Worm (Caenorhabditis elegans) whole organism, mixed stage, embryonic: ENCODE results near the gene F56D2.3.

Source experiments
- bed-3 ChIP-seq: fragments of 200-800 bp; sonication (Bioruptor generic); optimal IDR thresholded peaks from 3 replicates; lab custom pipeline; 2018; ENCODE audit warnings: mild to moderate bottlenecking, missing genetic modification characterization, moderate library complexity, missing compliant biosample characterization
- blmp-1 ChIP-seq: fragments of 150-350 bp; optimal IDR thresholded peaks from 2 replicates; lab custom pipeline; 2014; ENCODE audit warnings: missing biosample characterization, missing genetic modification characterization
- ceh-43 ChIP-seq: fragments of 200-800 bp; sonication (Bioruptor generic); optimal IDR thresholded peaks from 2 replicates; lab custom pipeline; 2018; ENCODE audit warnings: mild to moderate bottlenecking, missing genetic modification characterization, moderate library complexity, missing compliant biosample characterization
- ceh-83 ChIP-seq: fragments of 200-800 bp; sonication (Bioruptor generic); optimal IDR thresholded peaks from 2 replicates; lab custom pipeline; 2018; ENCODE audit warnings: mild to moderate bottlenecking, missing genetic modification characterization, missing compliant biosample characterization
- ces-1 ChIP-seq: fragments of 150-350 bp; optimal IDR thresholded peaks from 2 replicates; lab custom pipeline; 2014; ENCODE audit warnings: missing biosample characterization, missing genetic modification reagents, missing genetic modification characterization
- cnd-1 ChIP-seq: fragments of 200-800 bp; sonication (Bioruptor generic); optimal IDR thresholded peaks from 2 replicates; lab custom pipeline; 2018; ENCODE audit warnings: mild to moderate bottlenecking, missing genetic modification characterization, missing compliant biosample characterization
- drap-1 ChIP-seq: fragments of 200-800 bp; sonication (Bioruptor generic); optimal IDR thresholded peaks from 3 replicates; lab custom pipeline; 2018; ENCODE audit warnings: mild to moderate bottlenecking, missing genetic modification characterization, missing compliant biosample characterization
- elt-1 ChIP-seq: sonication (generic microtip); optimal IDR thresholded peaks from 2 replicates; lab custom pipeline; 2017; ENCODE audit warnings: missing genetic modification characterization, mild to moderate bottlenecking, missing compliant biosample characterization, antibody characterized with exemption, moderate library complexity, borderline replicate concordance; ENCODE audit not compliant: insufficient read depth
- elt-3 ChIP-seq: fragments of 150-350 bp; optimal IDR thresholded peaks from 2 replicates; lab custom pipeline; 2014; ENCODE audit warnings: missing biosample characterization, missing genetic modification characterization
- flh-1 ChIP-seq: fragments of 200-800 bp; sonication (Bioruptor generic); optimal IDR thresholded peaks from 2 replicates; lab custom pipeline; 2018; ENCODE audit warnings: mild to moderate bottlenecking, missing genetic modification characterization, moderate library complexity, missing compliant biosample characterization
- hlh-1 ChIP-seq: fragments of 150-350 bp; optimal IDR thresholded peaks from 2 replicates; lab custom pipeline; 2014; ENCODE audit warnings: missing biosample characterization, missing genetic modification reagents, missing genetic modification characterization
- lin-13 ChIP-seq: fragments of 150-350 bp; optimal IDR thresholded peaks from 2 replicates; lab custom pipeline; 2014; ENCODE audit warnings: missing biosample characterization, missing genetic modification characterization
- lin-32 ChIP-seq: fragments of 200-800 bp; sonication (Bioruptor generic); optimal IDR thresholded peaks from 2 replicates; lab custom pipeline; 2018; ENCODE audit warnings: mild to moderate bottlenecking, missing genetic modification characterization, missing compliant biosample characterization
- mab-5 ChIP-seq: fragments of 150-350 bp; optimal IDR thresholded peaks from 2 replicates; lab custom pipeline; 2014; ENCODE audit warnings: missing biosample characterization, missing genetic modification characterization
- mep-1 ChIP-seq: fragments of 150-350 bp; optimal IDR thresholded peaks from 2 replicates; lab custom pipeline; 2017; ENCODE audit warnings: missing biosample characterization, missing genetic modification reagents, missing genetic modification characterization, inconsistent platforms
- mls-2 ChIP-seq: sonication (generic microtip); optimal IDR thresholded peaks from 2 replicates; lab custom pipeline; 2016; ENCODE audit warnings: mild to moderate bottlenecking, missing genetic modification characterization, moderate library complexity, missing compliant biosample characterization
- nhr-12 ChIP-seq: fragments of 150-350 bp; optimal IDR thresholded peaks from 2 replicates; lab custom pipeline; 2014; ENCODE audit warnings: missing biosample characterization, missing genetic modification characterization
- nhr-2 ChIP-seq: fragments of 150-350 bp; optimal IDR thresholded peaks from 2 replicates; lab custom pipeline; 2014; ENCODE audit warnings: missing biosample characterization, missing genetic modification characterization
- nhr-237 ChIP-seq: fragments of 150-350 bp; optimal IDR thresholded peaks from 2 replicates; lab custom pipeline; 2014; ENCODE audit warnings: missing biosample characterization, missing genetic modification characterization
- nhr-28 ChIP-seq: fragments of 150-350 bp; optimal IDR thresholded peaks from 2 replicates; lab custom pipeline; 2014; ENCODE audit warnings: missing biosample characterization, missing genetic modification characterization
- nhr-76 ChIP-seq: sonication (generic microtip); optimal IDR thresholded peaks from 2 replicates; lab custom pipeline; 2017; ENCODE audit warnings: missing biosample characterization, missing genetic modification characterization
- pha-4 ChIP-seq: fragments of 150-350 bp; optimal IDR thresholded peaks from 2 replicates; lab custom pipeline; 2018; ENCODE audit warnings: missing biosample characterization, missing genetic modification reagents, missing genetic modification characterization
- sem-2 ChIP-seq: fragments of 200-800 bp; sonication (Bioruptor generic); optimal IDR thresholded peaks from 2 replicates; lab custom pipeline; 2018; ENCODE audit warnings: mild to moderate bottlenecking, missing genetic modification characterization, missing compliant biosample characterization
- snpc-4 ChIP-seq: fragments of 150-350 bp; optimal IDR thresholded peaks from 2 replicates; lab custom pipeline; 2014; ENCODE audit warnings: missing biosample characterization, missing genetic modification characterization
- unc-120 ChIP-seq: sonication (generic microtip); optimal IDR thresholded peaks from 2 replicates; lab custom pipeline; 2017; ENCODE audit warnings: missing genetic modification characterization, missing compliant biosample characterization; ENCODE audit not compliant: poor library complexity, severe bottlenecking
- unc-39 ChIP-seq: fragments of 150-350 bp; optimal IDR thresholded peaks from 2 replicates; lab custom pipeline; 2014; ENCODE audit warnings: missing biosample characterization, missing genetic modification characterization
- unc-62 ChIP-seq: fragments of 150-350 bp; optimal IDR thresholded peaks from 2 replicates; lab custom pipeline; 2014; ENCODE audit warnings: missing biosample characterization, missing genetic modification reagents, missing genetic modification characterization
- zip-8 ChIP-seq: fragments of 150-350 bp; optimal IDR thresholded peaks from 2 replicates; lab custom pipeline; 2014; ENCODE audit warnings: missing biosample characterization, missing genetic modification characterization
- ztf-11 ChIP-seq: fragments of 150-350 bp; optimal IDR thresholded peaks from 2 replicates; lab custom pipeline; 2014; ENCODE audit warnings: missing biosample characterization, missing genetic modification characterization

The F56D2.3 gene

ce11 chrIII:5604080-5604479, 19.3 kb downstream of the F56D2.3 start, which contains the start of gene xnd-1:
TSS of gene xnd-1 (plus strand) at chrIII:5604460.
- TF ChIP-seq elt-1 (tag; lab: Kevin White, UChicago): no peak
- no peak for TF ChIP-seq nhr-12
- TF ChIP-seq nhr-237 (tag; lab: Kevin White, UChicago): no peak
- no peak for TF ChIP-seq mep-1 (tag; lab: Kevin White, UChicago)
- TF ChIP-seq cnd-1 (tag; lab: Kevin White, UChicago): no peak
- TF ChIP-seq nhr-2 (tag; lab: Kevin White, UChicago): no peak
- no peak for TF ChIP-seq ceh-43 (GFP tag; lab: Kevin White, UChicago)
- TF ChIP-seq nhr-28: no peak
- no peak for TF ChIP-seq snpc-4
- TF ChIP-seq sem-2 (GFP tag; lab: Kevin White, UChicago): no peak
- TF ChIP-seq unc-120 (tag; lab: Kevin White, UChicago): no peak
- no peak for TF ChIP-seq hlh-1 (tag; lab: Kevin White, UChicago)
- TF ChIP-seq lin-32 (GFP tag; lab: Kevin White, UChicago): no peak
- TF ChIP-seq unc-39 (tag; lab: Kevin White, UChicago): no peak
- TF ChIP-seq pha-4 (tag; lab: Kevin White, UChicago): no peak
- no peak for TF ChIP-seq ztf-11
- no peak for TF ChIP-seq flh-1 (GFP tag; lab: Kevin White, UChicago)

- TF ChIP-seq bed-3 (GFP tag; lab: Kevin White, UChicago): no peak
- TF ChIP-seq elt-3 (tag; lab: Kevin White, UChicago): no peak
- no peak for TF ChIP-seq drap-1 (GFP tag; lab: Kevin White, UChicago)
- TF ChIP-seq unc-62 (GFP tag; lab: Kevin White, UChicago): no peak
- TF ChIP-seq ces-1 (GFP tag; lab: Kevin White, UChicago): no peak
- TF ChIP-seq hlh-1 (tag; lab: Kevin White, UChicago): no peak
- TF ChIP-seq mep-1 (tag; lab: Kevin White, UChicago): no peak
- no peak for TF ChIP-seq elt-1 (tag; lab: Kevin White, UChicago)
- no peak for TF ChIP-seq mls-2 (tag; lab: Kevin White, UChicago)
- TF ChIP-seq cnd-1 (tag; lab: Kevin White, UChicago): no peak
- no peak for TF ChIP-seq nhr-2 (tag; lab: Kevin White, UChicago)
- TF ChIP-seq nhr-28: no peak
- no peak for TF ChIP-seq mab-5 (tag; lab: Kevin White, UChicago)
- no peak for TF ChIP-seq snpc-4
- no peak for TF ChIP-seq nhr-76 (tag; lab: Kevin White, UChicago)
- TF ChIP-seq, all 35 proteins: peak for 0
These were observed 25.5 kb downstream of the F56D2.3 start, which contains the start of gene C05D2.8 for ce11 chrIII:5610276-5610675. TSS of gene C05D2.8 (minus strand) at chrIII:5610346.

ce11 chrIII:5611604-5612324, 27.0 kb downstream of the F56D2.3 start, which contains the start of gene bas-1:
TSS of gene bas-1 (plus strand) at chrIII:5612274.
- TF ChIP-seq sem-2 (GFP tag; lab: Kevin White, UChicago) (no peak), lin-32 (GFP tag; lab: Kevin White, UChicago) (no peak), nhr-28 (no peak), lin-13 (no peak), ces-1 (GFP tag; lab: Kevin White, UChicago) (no peak), mls-2 (tag; lab: Kevin White, UChicago) (no peak)
- TF ChIP-seq, all 35 proteins: peak for 0

ce11 chrIII:5614648-5615047, 29.9 kb downstream of the F56D2.3 start, which contains the start of gene basl-1:
TSS of gene basl-1 (plus strand) at chrIII:5614948.
- TF ChIP-seq zip-8 (tag; lab: Kevin White, UChicago) (no peak), nhr-12 (no peak), blmp-1 (tag; lab: Kevin White, UChicago) (no peak)

ce11 chrIII:5615675-5616074, 30.9 kb downstream of the F56D2.3 start:
- no peak for TF ChIP-seq hlh-1 (tag; lab: Kevin White, UChicago)
- no peak for TF ChIP-seq sem-2 (GFP tag; lab: Kevin White, UChicago)
- TF ChIP-seq unc-120 (tag; lab: Kevin White, UChicago): no peak
- TF ChIP-seq nhr-28: no peak
- TF ChIP-seq mep-1 (tag; lab: Kevin White, UChicago): no peak
- TF ChIP-seq lin-32 (GFP tag; lab: Kevin White, UChicago): no peak
- TF ChIP-seq ceh-83 (GFP tag; lab: Kevin White, UChicago): no peak
- TF ChIP-seq pha-4 (tag; lab: Kevin White, UChicago): no peak
- TF ChIP-seq nhr-237 (tag; lab: Kevin White, UChicago): no peak
- no peak for TF ChIP-seq unc-39 (tag; lab: Kevin White, UChicago)
- TF ChIP-seq blmp-1 (tag; lab: Kevin White, UChicago): no peak
